Fruit fly (Drosophila melanogaster) whole organism, adult: ENCODE results near the gene Ugt305A1.
A peak's percentile ranks its signal among the peaks of the same experiment; 100 is the strongest.

ENCODE experiments used
- CG11617 ChIP-seq: fragments of 200-800 bp; sonication (Bioruptor generic); optimal IDR thresholded peaks from 2 replicates; lab custom pipeline; 2017; ENCODE audit warnings: mild to moderate bottlenecking, missing biosample characterization, missing genetic modification reagents, missing genetic modification characterization
- CG12768 ChIP-seq: fragments of 200-800 bp; sonication (Bioruptor generic); optimal IDR thresholded peaks from 2 replicates; lab custom pipeline; 2017; ENCODE audit warnings: missing biosample characterization, missing genetic modification characterization, mild to moderate bottlenecking, moderate library complexity, missing genetic modification reagents
- CG14711 ChIP-seq: fragments of 200-800 bp; sonication (Bioruptor generic); optimal IDR thresholded peaks from 2 replicates; lab custom pipeline; 2018; ENCODE audit warnings: missing biosample characterization, mild to moderate bottlenecking, missing genetic modification characterization, moderate library complexity
- CG1620 ChIP-seq: fragments of 200-800 bp; sonication (Bioruptor generic); optimal IDR thresholded peaks from 2 replicates; lab custom pipeline; 2016; ENCODE audit warnings: missing biosample characterization, missing genetic modification characterization
- CG33017 ChIP-seq: fragments of 200-800 bp; sonication (Bioruptor generic); optimal IDR thresholded peaks from 2 replicates; lab custom pipeline; 2018; ENCODE audit warnings: missing biosample characterization, mild to moderate bottlenecking, missing genetic modification characterization, moderate library complexity
- CG5204 ChIP-seq: fragments of 200-800 bp; sonication (Bioruptor generic); optimal IDR thresholded peaks from 2 replicates; lab custom pipeline; 2016; ENCODE audit warnings: missing biosample characterization, missing genetic modification characterization
- CG7045 ChIP-seq: fragments of 200-800 bp; sonication (Bioruptor generic); optimal IDR thresholded peaks from 2 replicates; lab custom pipeline; 2017; ENCODE audit warnings: missing biosample characterization, mild to moderate bottlenecking, missing genetic modification characterization
- CG7101 ChIP-seq: fragments of 200-800 bp; sonication (Bioruptor generic); optimal IDR thresholded peaks from 2 replicates; lab custom pipeline; 2018; ENCODE audit warnings: missing biosample characterization, mild to moderate bottlenecking, missing genetic modification characterization, moderate library complexity
- Clk ChIP-seq: fragments of 200-800 bp; sonication (Bioruptor generic); optimal IDR thresholded peaks from 2 replicates; lab custom pipeline; 2017; ENCODE audit warnings: missing biosample characterization, missing genetic modification characterization
- Crg-1 ChIP-seq: fragments of 200-800 bp; sonication (Bioruptor generic); optimal IDR thresholded peaks from 2 replicates; lab custom pipeline; 2016; ENCODE audit warnings: missing biosample characterization, missing genetic modification characterization
- Hr96 ChIP-seq: fragments of 200-800 bp; sonication (Bioruptor generic); optimal IDR thresholded peaks from 2 replicates; lab custom pipeline; 2016; ENCODE audit warnings: missing biosample characterization, missing genetic modification characterization
- Mnt ChIP-seq: fragments of 200-800 bp; sonication (Bioruptor generic); optimal IDR thresholded peaks from 2 replicates; lab custom pipeline; 2016; ENCODE audit warnings: missing biosample characterization, mild to moderate bottlenecking, missing genetic modification characterization
- bab1 ChIP-seq: fragments of 200-800 bp; sonication (Bioruptor generic); optimal IDR thresholded peaks from 3 replicates; lab custom pipeline; 2019; ENCODE audit warnings: missing biosample characterization, mild to moderate bottlenecking, missing genetic modification characterization, moderate library complexity
- cic ChIP-seq: fragments of 200-800 bp; sonication (Bioruptor generic); optimal IDR thresholded peaks from 2 replicates; lab custom pipeline; 2017; ENCODE audit warnings: missing biosample characterization, mild to moderate bottlenecking, missing genetic modification characterization, moderate library complexity
- cnc ChIP-seq, 2 experiments: fragments of >200 bp; optimal IDR thresholded peaks; 2 replicates each; lab custom pipeline; 2017
- kay ChIP-seq: fragments of 200-800 bp; sonication (Bioruptor generic); peaks from one replicate; lab custom pipeline; 2016; ENCODE audit warnings: missing biosample characterization, missing genetic modification characterization, borderline replicate concordance
- ovo ChIP-seq: fragments of 200-800 bp; sonication (Bioruptor generic); optimal IDR thresholded peaks from 2 replicates; lab custom pipeline; 2016; ENCODE audit warnings: missing biosample characterization, missing genetic modification characterization
- pad ChIP-seq: fragments of 200-800 bp; sonication (Bioruptor generic); optimal IDR thresholded peaks from 3 replicates; lab custom pipeline; 2017; ENCODE audit warnings: missing biosample characterization, missing genetic modification characterization, mild to moderate bottlenecking, moderate library complexity, missing genetic modification reagents
- tj ChIP-seq: fragments of 200-800 bp; sonication (Bioruptor generic); optimal IDR thresholded peaks from 3 replicates; lab custom pipeline; 2017; ENCODE audit warnings: missing biosample characterization, mild to moderate bottlenecking, missing genetic modification characterization, moderate library complexity
- toe ChIP-seq: fragments of 200-800 bp; sonication (Bioruptor generic); optimal IDR thresholded peaks from 2 replicates; lab custom pipeline; 2016; ENCODE audit warnings: missing biosample characterization, missing genetic modification characterization

The Ugt305A1 gene

dm6 chr3L:4059293-4059820 is at the start of gene Ugt305A1:
Ugt305A1 (plus strand) TSS chr3L:4059770.
- TF ChIP-seq CG7101 (tag; lab: Kevin White, UChicago) = peak; percentile 6
- no peak for TF ChIP-seq CG14711
- no peak for TF ChIP-seq cic (GFP tag; lab: Kevin White, UChicago)
- no peak for TF ChIP-seq toe
- no peak for TF ChIP-seq CG12768
- TF ChIP-seq Crg-1 (GFP tag; lab: Kevin White, UChicago) = no peak
- no peak for TF ChIP-seq Clk
- no peak for TF ChIP-seq CG11617 (GFP tag; lab: Kevin White, UChicago)
- no peak for TF ChIP-seq ovo
- TF ChIP-seq CG5204 (GFP tag; lab: Kevin White, UChicago) = peak; percentile 30
- no peak for TF ChIP-seq cnc (optimal IDR thresholded peaks at IDR 0.05; lab: Kevin White, UChicago)

- no peak for TF ChIP-seq cnc (optimal IDR thresholded peaks at IDR 0.05; lab: Kevin White, UChicago)
- TF ChIP-seq ovo = no peak
- no peak for TF ChIP-seq pad (GFP tag; lab: Kevin White, UChicago)
- no peak for TF ChIP-seq Clk
These were observed 49.4 kb upstream of the Ugt305A1 start for dm6 chr3L:4010122-4010521.

dm6 chr3L:4014349-4014748 is 45.2 kb upstream of the Ugt305A1 start:
- no peak for TF ChIP-seq CG5204 (GFP tag; lab: Kevin White, UChicago)
- TF ChIP-seq Mnt = no peak
- TF ChIP-seq Hr96 (GFP tag; lab: Kevin White, UChicago) = no peak
- no peak for TF ChIP-seq CG7045 (GFP tag; lab: Kevin White, UChicago)
- TF ChIP-seq tj (GFP tag; lab: Kevin White, UChicago) = no peak
- no peak for TF ChIP-seq bab1 (GFP tag; lab: Kevin White, UChicago)
- no peak for TF ChIP-seq ovo
- no peak for TF ChIP-seq CG33017 (tag; lab: Kevin White, UChicago)
- TF ChIP-seq toe = no peak
- TF ChIP-seq Clk = no peak
- TF ChIP-seq CG14711 = no peak
- TF ChIP-seq kay (GFP tag; lab: Kevin White, UChicago) = no peak

- TF ChIP-seq CG11617 (GFP tag; lab: Kevin White, UChicago) = no peak
- TF ChIP-seq tj (GFP tag; lab: Kevin White, UChicago) = no peak
- TF ChIP-seq CG5204 (GFP tag; lab: Kevin White, UChicago) = no peak
- TF ChIP-seq Mnt = no peak
- TF ChIP-seq CG1620 (GFP tag; lab: Kevin White, UChicago) = no peak
- no peak for TF ChIP-seq Clk
- no peak for TF ChIP-seq pad (GFP tag; lab: Kevin White, UChicago)
- TF ChIP-seq CG33017 (tag; lab: Kevin White, UChicago) = no peak
- no peak for TF ChIP-seq ovo
- TF ChIP-seq toe = no peak
- no peak for TF ChIP-seq CG7101 (tag; lab: Kevin White, UChicago)
- no peak for TF ChIP-seq Crg-1 (GFP tag; lab: Kevin White, UChicago)
- TF ChIP-seq kay (GFP tag; lab: Kevin White, UChicago) = no peak
- no peak for TF ChIP-seq CG7045 (GFP tag; lab: Kevin White, UChicago)
- no peak for TF ChIP-seq cnc (optimal IDR thresholded peaks at IDR 0.05; lab: Kevin White, UChicago)
- no peak for TF ChIP-seq CG14711
- no peak for TF ChIP-seq Hr96 (GFP tag; lab: Kevin White, UChicago)
- no peak for TF ChIP-seq bab1 (GFP tag; lab: Kevin White, UChicago)
- TF ChIP-seq cic (GFP tag; lab: Kevin White, UChicago) = no peak
These were observed 42.8 kb upstream of the Ugt305A1 start for dm6 chr3L:4016754-4017153.

- no peak for TF ChIP-seq cnc (optimal IDR thresholded peaks at IDR 0.05; lab: Kevin White, UChicago)
- no peak for TF ChIP-seq CG7045 (GFP tag; lab: Kevin White, UChicago)
- TF ChIP-seq CG11617 (GFP tag; lab: Kevin White, UChicago) = no peak
- TF ChIP-seq ovo = no peak
- TF ChIP-seq cic (GFP tag; lab: Kevin White, UChicago) = no peak
- no peak for TF ChIP-seq CG5204 (GFP tag; lab: Kevin White, UChicago)
- TF ChIP-seq Hr96 (GFP tag; lab: Kevin White, UChicago) = no peak
- TF ChIP-seq CG1620 (GFP tag; lab: Kevin White, UChicago) = no peak
- TF ChIP-seq toe = no peak
- no peak for TF ChIP-seq kay (GFP tag; lab: Kevin White, UChicago)
- no peak for TF ChIP-seq Crg-1 (GFP tag; lab: Kevin White, UChicago)
- no peak for TF ChIP-seq bab1 (GFP tag; lab: Kevin White, UChicago)
- TF ChIP-seq Clk = no peak
- no peak for TF ChIP-seq CG12768
- no peak for TF ChIP-seq CG7101 (tag; lab: Kevin White, UChicago)
- TF ChIP-seq CG14711 = no peak
- no peak for TF ChIP-seq CG33017 (tag; lab: Kevin White, UChicago)
These were observed 41.2 kb upstream of the Ugt305A1 start, which contains the start of gene FoxL1 for dm6 chr3L:4018228-4018928. FoxL1 (plus strand) TSS chr3L:4018878.

- no peak for TF ChIP-seq CG5204 (GFP tag; lab: Kevin White, UChicago)
- no peak for TF ChIP-seq CG7101 (tag; lab: Kevin White, UChicago)
- TF ChIP-seq Mnt = no peak
- TF ChIP-seq tj (GFP tag; lab: Kevin White, UChicago) = no peak
- no peak for TF ChIP-seq cnc (optimal IDR thresholded peaks at IDR 0.05; lab: Kevin White, UChicago)
- TF ChIP-seq CG1620 (GFP tag; lab: Kevin White, UChicago) = no peak
- TF ChIP-seq CG33017 (tag; lab: Kevin White, UChicago) = no peak
- TF ChIP-seq cic (GFP tag; lab: Kevin White, UChicago) = peak; percentile 13
- TF ChIP-seq ovo = no peak
- TF ChIP-seq Hr96 (GFP tag; lab: Kevin White, UChicago) = no peak
- TF ChIP-seq Clk = no peak
- no peak for TF ChIP-seq CG11617 (GFP tag; lab: Kevin White, UChicago)
- no peak for TF ChIP-seq pad (GFP tag; lab: Kevin White, UChicago)
- TF ChIP-seq CG14711 = peak; percentile 15
- TF ChIP-seq toe = no peak
- peak; percentile 31 for TF ChIP-seq bab1 (GFP tag; lab: Kevin White, UChicago)
These were observed 38.2 kb upstream of the Ugt305A1 start, which contains the start of gene Mul1 for dm6 chr3L:4021260-4021831. Mul1 (plus strand) TSS chr3L:4021457.
